Fruit fly (Drosophila melanogaster): Measurements from ENCODE around the gene CG14829.

The CG14829 gene

dm6 chr3L:7243775-7244438, 6.0 kb upstream of the CG14829 start, which contains the start of the genes mRpL50 and mei-P22:
TSS of gene mRpL50 (minus strand) at chr3L:7243933.
TSS of gene mei-P22 (plus strand) at chr3L:7244388.
- peak; percentile 23 for TF ChIP-seq zen (tag; optimal IDR thresholded peaks at IDR 0.05)
- peak; percentile 97 for TF ChIP-seq CG17186 (GFP tag; optimal IDR thresholded peaks at IDR 0.05)
- peak; percentile 51 for TF ChIP-seq CG3847 (GFP tag; IDR thresholded peaks at IDR 0.05)
- TF ChIP-seq Elba2 (GFP tag; optimal IDR thresholded peaks at IDR 0.05), result no peak
- TF ChIP-seq CG9932 (GFP tag; IDR thresholded peaks at IDR 0.05), result peak; percentile 71
- no peak for TF ChIP-seq disco-r (GFP tag; optimal IDR thresholded peaks at IDR 0.05)
- TF ChIP-seq CG11456 (GFP tag; IDR thresholded peaks at IDR 0.05), result no peak
- TF ChIP-seq Mad (GFP tag; optimal IDR thresholded peaks at IDR 0.05), result peak; percentile 13
- TF ChIP-seq CoRest (tag; optimal IDR thresholded peaks at IDR 0.05), result peak; percentile 20
- no peak for TF ChIP-seq pan (optimal IDR thresholded peaks at IDR 0.05)
- TF ChIP-seq pan (GFP tag; optimal IDR thresholded peaks at IDR 0.05 in 1 of 2, IDR thresholded peaks at IDR 0.05 in 1 of 2), result no peak
- TF ChIP-seq Hr78 (GFP tag; optimal IDR thresholded peaks at IDR 0.05), result no peak
- peak; percentile 27 for TF ChIP-seq CG30403 (GFP tag; optimal IDR thresholded peaks at IDR 0.05)
- peak; percentile 10 to 25 for TF ChIP-seq dpn (GFP tag; optimal IDR thresholded peaks at IDR 0.05)
- TF ChIP-seq trem (tag; optimal IDR thresholded peaks at IDR 0.05), result peak; percentile 40
- TF ChIP-seq CG32772 (GFP tag; IDR thresholded peaks at IDR 0.05), result no peak
- peak; percentile 51 for TF ChIP-seq HmgZ (tag; optimal IDR thresholded peaks at IDR 0.05)
- peak; percentile 5 for TF ChIP-seq Hsf (GFP tag; optimal IDR thresholded peaks at IDR 0.05)
- peak; percentile 87 for TF ChIP-seq stwl (tag; optimal IDR thresholded peaks at IDR 0.05)
- TF ChIP-seq nmo (GFP tag; optimal IDR thresholded peaks at IDR 0.05), result peak; percentile 35
- TF ChIP-seq CG15269 (tag; optimal IDR thresholded peaks at IDR 0.05), result no peak
- no peak for TF ChIP-seq Nf-YA (GFP tag; IDR thresholded peaks at IDR 0.05)
- TF ChIP-seq Ets97D (GFP tag; optimal IDR thresholded peaks at IDR 0.05), result peak; percentile 85
- no peak for TF ChIP-seq CG2875 (GFP tag; optimal IDR thresholded peaks at IDR 0.05)
- peak; percentile 16; the same call in 1 of the 3 replicates for TF ChIP-seq knrl (GFP tag; IDR thresholded peaks at IDR 0.05; ENCODE audit: partially characterized antibody)
- peak; percentile 29 for TF ChIP-seq CHES-1-like (GFP tag; optimal IDR thresholded peaks at IDR 0.05)
- peak; percentile 44 for TF ChIP-seq CG13424 (tag; optimal IDR thresholded peaks at IDR 0.05)
- peak; percentile 25 for TF ChIP-seq CG4424 (GFP tag; optimal IDR thresholded peaks at IDR 0.05)
- peak; percentile 4 for TF ChIP-seq CG13624 (GFP tag; optimal IDR thresholded peaks at IDR 0.05)
- peak; percentile 51 for TF ChIP-seq NC2β (GFP tag; optimal IDR thresholded peaks at IDR 0.05)
- peak; percentile 55 for TF ChIP-seq CG2120 (GFP tag; optimal IDR thresholded peaks at IDR 0.05)
- peak; percentile 14 for TF ChIP-seq CG2712 (tag; optimal IDR thresholded peaks at IDR 0.05)
- peak; percentile 20 for TF ChIP-seq lbe (GFP tag; optimal IDR thresholded peaks at IDR 0.05)
- TF ChIP-seq Pdp1 (GFP tag; optimal IDR thresholded peaks at IDR 0.05), result peak in 1 of 2 experiments; percentile 89
- TF ChIP-seq TFAM (GFP tag; optimal IDR thresholded peaks at IDR 0.05), result no peak
- no peak for TF ChIP-seq Max (GFP tag; optimal IDR thresholded peaks at IDR 0.05)
- peak; percentile 56 for TF ChIP-seq CG9797 (GFP tag; optimal IDR thresholded peaks at IDR 0.05)
- TF ChIP-seq Sry-δ (GFP tag; optimal IDR thresholded peaks at IDR 0.05), result peak; percentile 33
- no peak for TF ChIP-seq CG14667 (GFP tag; IDR thresholded peaks at IDR 0.05)
- TF ChIP-seq chn (GFP tag; optimal IDR thresholded peaks at IDR 0.05), result peak; percentile 2
- TF ChIP-seq Xbp1 (GFP tag; optimal IDR thresholded peaks at IDR 0.05), result peak; percentile 39
- TF ChIP-seq ara (GFP tag; IDR thresholded peaks at IDR 0.05), result no peak
- peak; percentile 28 for TF ChIP-seq NfI (GFP tag; optimal IDR thresholded peaks at IDR 0.05)
- peak; percentile 36 for TF ChIP-seq Nf-YC (tag; optimal IDR thresholded peaks at IDR 0.05)
- no peak for TF ChIP-seq ems (GFP tag; optimal IDR thresholded peaks at IDR 0.05)
- TF ChIP-seq YL-1 (GFP tag; optimal IDR thresholded peaks at IDR 0.05), result peak; percentile 44
- TF ChIP-seq gem (tag; optimal IDR thresholded peaks at IDR 0.05), result peak; percentile 61
- peak; percentile 22 for TF ChIP-seq CG2678 (tag; optimal IDR thresholded peaks at IDR 0.05)
- TF ChIP-seq Poxn (GFP tag; IDR thresholded peaks at IDR 0.05), result no peak
- peak; percentile 9 for TF ChIP-seq lilli (GFP tag; optimal IDR thresholded peaks at IDR 0.05)
